Fruit fly (Drosophila melanogaster) whole organism, embryonic: ENCODE results near the gene CG17108.

Experiments
- Atf-2 ChIP-seq: fragments of 200-800 bp; sonication (Bioruptor generic); optimal IDR thresholded peaks from 2 replicates; lab custom pipeline; 2016; ENCODE audit warnings: missing biosample characterization, missing genetic modification characterization
- C15 ChIP-seq: fragments of 200-800 bp; sonication (Bioruptor generic); IDR thresholded peaks from 3 replicates; pipeline ENCODE4 v1.3.6; 2022; ENCODE audit warnings: missing biosample characterization, missing genetic modification characterization
- CG10431 ChIP-seq: fragments of 200-800 bp; sonication (Bioruptor generic); optimal IDR thresholded peaks from 3 replicates; lab custom pipeline; 2018; ENCODE audit warnings: missing biosample characterization, mild to moderate bottlenecking, missing genetic modification characterization
- CG10462 ChIP-seq: fragments of 200-800 bp; sonication (Bioruptor generic); optimal IDR thresholded peaks from 2 replicates; lab custom pipeline; 2016; ENCODE audit warnings: missing biosample characterization, missing genetic modification characterization
- CG10543 ChIP-seq: fragments of 200-800 bp; sonication (Bioruptor generic); optimal IDR thresholded peaks from 3 replicates; lab custom pipeline; 2017; ENCODE audit warnings: missing biosample characterization, mild to moderate bottlenecking, missing genetic modification characterization, moderate library complexity
- CG11398 ChIP-seq: fragments of 200-800 bp; sonication (Bioruptor generic); optimal IDR thresholded peaks from 2 replicates; lab custom pipeline; 2016; ENCODE audit warnings: missing biosample characterization, missing genetic modification characterization
- CG15073 ChIP-seq: fragments of 200-800 bp; sonication (Bioruptor generic); optimal IDR thresholded peaks from 2 replicates; lab custom pipeline; 2016; ENCODE audit warnings: missing biosample characterization, missing genetic modification characterization
- CG15269 ChIP-seq: fragments of 200-800 bp; sonication (Bioruptor generic); optimal IDR thresholded peaks from 2 replicates; lab custom pipeline; 2018; ENCODE audit warnings: missing biosample characterization, mild to moderate bottlenecking, missing genetic modification characterization, moderate library complexity
- CG16815 ChIP-seq: fragments of 200-800 bp; sonication (Bioruptor generic); optimal IDR thresholded peaks from 3 replicates; lab custom pipeline; 2017; ENCODE audit warnings: missing biosample characterization, mild to moderate bottlenecking, missing genetic modification characterization
- CG17802 ChIP-seq: fragments of 200-800 bp; sonication (Bioruptor generic); optimal IDR thresholded peaks from 2 replicates; lab custom pipeline; 2018; ENCODE audit warnings: missing biosample characterization, mild to moderate bottlenecking, missing genetic modification characterization, moderate library complexity
- CG18619 ChIP-seq: fragments of 200-800 bp; sonication (Bioruptor generic); optimal IDR thresholded peaks from 3 replicates; lab custom pipeline; 2017; ENCODE audit warnings: missing biosample characterization, mild to moderate bottlenecking, missing genetic modification characterization
- CG2199 ChIP-seq: fragments of 200-800 bp; sonication (Bioruptor generic); IDR thresholded peaks from 3 replicates; pipeline ENCODE4 v1.3.6; 2022; ENCODE audit warnings: missing biosample characterization, missing genetic modification characterization
- CG31365 ChIP-seq: fragments of 200-800 bp; sonication (Bioruptor generic); optimal IDR thresholded peaks from 2 replicates; lab custom pipeline; 2018; ENCODE audit warnings: missing biosample characterization, mild to moderate bottlenecking, missing genetic modification characterization
- CG33557 ChIP-seq: fragments of 200-800 bp; sonication (Bioruptor generic); optimal IDR thresholded peaks from 2 replicates; lab custom pipeline; 2019; ENCODE audit warnings: missing biosample characterization, mild to moderate bottlenecking, missing genetic modification characterization, moderate library complexity
- CG42726 ChIP-seq: fragments of 200-800 bp; sonication (Bioruptor generic); IDR thresholded peaks from 2 replicates; pipeline ENCODE4 v1.3.6; 2022; ENCODE audit warnings: missing biosample characterization, missing genetic modification characterization; ENCODE audit not compliant: partially characterized antibody
- CG4282 ChIP-seq: fragments of 200-800 bp; sonication (Bioruptor generic); optimal IDR thresholded peaks from 2 replicates; lab custom pipeline; 2016; ENCODE audit warnings: missing biosample characterization, missing genetic modification characterization
- CG5953 ChIP-seq: fragments of 200-800 bp; sonication (Bioruptor generic); IDR thresholded peaks from 2 replicates; pipeline ENCODE4 v1.3.6; 2022; ENCODE audit warnings: missing biosample characterization, missing genetic modification characterization
- CG6254 ChIP-seq: fragments of 200-800 bp; sonication (Bioruptor generic); optimal IDR thresholded peaks from 3 replicates; lab custom pipeline; 2017; ENCODE audit warnings: mild to moderate bottlenecking, missing biosample characterization, missing genetic modification reagents, missing genetic modification characterization
- CG7372 ChIP-seq: fragments of 200-800 bp; sonication (Bioruptor generic); IDR thresholded peaks from 2 replicates; pipeline ENCODE4 v1.3.6; 2022; ENCODE audit warnings: missing biosample characterization, missing genetic modification characterization
- CG8359 ChIP-seq: fragments of 200-800 bp; sonication (Bioruptor generic); optimal IDR thresholded peaks from 2 replicates; lab custom pipeline; 2017; ENCODE audit warnings: missing biosample characterization, mild to moderate bottlenecking, missing genetic modification characterization, borderline replicate concordance
- CG9797 ChIP-seq: fragments of 200-800 bp; sonication (Bioruptor generic); optimal IDR thresholded peaks from 3 replicates; lab custom pipeline; 2018; ENCODE audit warnings: missing biosample characterization, mild to moderate bottlenecking, missing genetic modification characterization
- CG9817 ChIP-seq: fragments of 200-800 bp; sonication (Bioruptor generic); optimal IDR thresholded peaks from 2 replicates; lab custom pipeline; 2018; ENCODE audit warnings: missing biosample characterization, mild to moderate bottlenecking, missing genetic modification characterization, moderate library complexity
- Camta ChIP-seq: fragments of 200-800 bp; sonication (Bioruptor generic); optimal IDR thresholded peaks from 2 replicates; lab custom pipeline; 2016; ENCODE audit warnings: missing biosample characterization, missing genetic modification characterization
- Gug ChIP-seq: fragments of 200-800 bp; sonication (Bioruptor generic); IDR thresholded peaks from 4 replicates; pipeline ENCODE4 v1.3.6; 2022; ENCODE audit warnings: missing biosample characterization, missing genetic modification characterization
- MBD-R2 ChIP-seq: fragments of 200-800 bp; sonication (Bioruptor generic); IDR thresholded peaks from 2 replicates; pipeline ENCODE4 v1.3.6; 2022; ENCODE audit warnings: missing biosample characterization, missing genetic modification characterization
- Med ChIP-seq: fragments of 200-800 bp; sonication (Bioruptor generic); peaks from one replicate; lab custom pipeline; 2016; ENCODE audit warnings: missing biosample characterization, missing genetic modification characterization, mild to moderate bottlenecking, inconsistent platforms, moderate library complexity
- NFAT ChIP-seq: fragments of 200-800 bp; sonication (Bioruptor generic); IDR thresholded peaks from 2 replicates; pipeline ENCODE4 v1.3.6; 2022; ENCODE audit warnings: missing biosample characterization, missing genetic modification characterization
- Pdp1 ChIP-seq, 2 experiments: fragments of 200-800 bp; sonication (Bioruptor generic); optimal IDR thresholded peaks; 3 replicates each; lab custom pipeline; 2016; ENCODE audit warnings: missing biosample characterization in 2 of 2, missing genetic modification characterization in 2 of 2, mild to moderate bottlenecking in 1 of 2, moderate library complexity in 1 of 2
- Ravus ChIP-seq: fragments of 200-800 bp; sonication (Bioruptor generic); IDR thresholded peaks from 2 replicates; pipeline ENCODE4 v1.3.6; 2022; ENCODE audit warnings: missing biosample characterization, missing genetic modification characterization
- ap ChIP-seq: fragments of 200-800 bp; sonication (Bioruptor generic); IDR thresholded peaks from 2 replicates; pipeline ENCODE4 v1.3.6; 2022; ENCODE audit warnings: missing biosample characterization, missing genetic modification characterization
- ato ChIP-seq: fragments of 200-800 bp; sonication (Bioruptor generic); IDR thresholded peaks from 2 replicates; pipeline ENCODE4 v1.3.6; 2022; ENCODE audit warnings: missing biosample characterization, missing genetic modification characterization; ENCODE audit not compliant: partially characterized antibody
- bab2 ChIP-seq: fragments of 200-800 bp; sonication (Bioruptor generic); optimal IDR thresholded peaks from 2 replicates; lab custom pipeline; 2016; ENCODE audit warnings: missing biosample characterization, missing genetic modification characterization
- cas ChIP-seq: fragments of 200-800 bp; sonication (Bioruptor generic); IDR thresholded peaks from 2 replicates; pipeline ENCODE4 v1.3.6; 2022; ENCODE audit warnings: missing biosample characterization, missing genetic modification characterization
- cwo ChIP-seq: fragments of 200-800 bp; sonication (Bioruptor generic); optimal IDR thresholded peaks from 3 replicates; lab custom pipeline; 2017; ENCODE audit warnings: missing biosample characterization, missing genetic modification characterization, mild to moderate bottlenecking, moderate library complexity, missing genetic modification reagents
- dmrt11E ChIP-seq: fragments of 200-800 bp; sonication (Bioruptor generic); optimal IDR thresholded peaks from 3 replicates; lab custom pipeline; 2018; ENCODE audit warnings: missing biosample characterization, mild to moderate bottlenecking, missing genetic modification characterization, moderate library complexity
- dpn ChIP-seq, 2 experiments: fragments of 200-800 bp; sonication (Bioruptor generic); optimal IDR thresholded peaks; 3 replicates each; lab custom pipeline; 2016; ENCODE audit warnings: missing biosample characterization in 2 of 2, missing genetic modification characterization in 2 of 2
- fd3F ChIP-seq: fragments of 200-800 bp; sonication (Bioruptor generic); optimal IDR thresholded peaks from 2 replicates; lab custom pipeline; 2018; ENCODE audit warnings: missing biosample characterization, mild to moderate bottlenecking, missing genetic modification characterization, moderate library complexity
- fd64A ChIP-seq: fragments of 200-800 bp; sonication (Bioruptor generic); optimal IDR thresholded peaks from 3 replicates; lab custom pipeline; 2018; ENCODE audit warnings: missing biosample characterization, mild to moderate bottlenecking, missing genetic modification characterization
- gt ChIP-seq: fragments of 200-800 bp; sonication (Bioruptor generic); IDR thresholded peaks from 2 replicates; pipeline ENCODE4 v1.3.6; 2022; ENCODE audit warnings: missing biosample characterization, missing genetic modification characterization
- hkb ChIP-seq, 2 experiments: fragments of 200-800 bp in 1 of 2; fragments of >200 bp in 1 of 2; sonication (Bioruptor generic) in 1 of 2; IDR thresholded peaks in 1 of 2; optimal IDR thresholded peaks in 1 of 2; 2 replicates each; pipeline versions ENCODE4 v1.3.6 to Lab custom; 2017 to 2022; ENCODE audit warnings: missing biosample characterization in 1 of 2, missing genetic modification characterization in 1 of 2
- jumu ChIP-seq: fragments of 200-800 bp; sonication (Bioruptor generic); optimal IDR thresholded peaks from 3 replicates; lab custom pipeline; 2016; ENCODE audit warnings: missing biosample characterization, missing genetic modification characterization
- ken ChIP-seq: fragments of 200-800 bp; sonication (Bioruptor generic); IDR thresholded peaks from 3 replicates; pipeline ENCODE4 v1.3.6; 2022; ENCODE audit warnings: missing biosample characterization, missing genetic modification characterization
- pb ChIP-seq: fragments of 200-800 bp; sonication (Bioruptor generic); optimal IDR thresholded peaks from 3 replicates; lab custom pipeline; 2016; ENCODE audit warnings: missing biosample characterization, missing genetic modification characterization
- psq ChIP-seq: fragments of 200-800 bp; sonication (Bioruptor generic); optimal IDR thresholded peaks from 2 replicates; lab custom pipeline; 2017; ENCODE audit warnings: missing biosample characterization, missing genetic modification characterization
- rib ChIP-seq: fragments of 200-800 bp; sonication (Bioruptor generic); IDR thresholded peaks from 2 replicates; pipeline ENCODE4 v1.3.6; 2022; ENCODE audit warnings: missing biosample characterization, missing genetic modification characterization
- slou ChIP-seq: fragments of 200-800 bp; sonication (Bioruptor generic); optimal IDR thresholded peaks from 3 replicates; lab custom pipeline; 2016; ENCODE audit warnings: missing biosample characterization, missing genetic modification characterization
- sob ChIP-seq: fragments of 200-800 bp; sonication (Bioruptor generic); IDR thresholded peaks from 2 replicates; pipeline ENCODE4 v1.3.6; 2022; ENCODE audit warnings: missing biosample characterization, missing genetic modification characterization
- sug ChIP-seq: fragments of 200-800 bp; optimal IDR thresholded peaks from 2 replicates; lab custom pipeline; 2019; ENCODE audit warnings: missing biosample characterization, mild to moderate bottlenecking, missing genetic modification characterization, moderate library complexity
- tll ChIP-seq, 2 experiments: fragments of 200-800 bp in 1 of 2; fragments of >200 bp in 1 of 2; sonication (Bioruptor generic) in 1 of 2; optimal IDR thresholded peaks; 2 replicates each; lab custom pipeline; 2017 to 2019; ENCODE audit warnings: missing biosample characterization in 2 of 2, missing genetic modification characterization in 2 of 2, mild to moderate bottlenecking in 1 of 2, moderate library complexity in 1 of 2
- twi ChIP-seq: fragments of 200-800 bp; optimal IDR thresholded peaks from 2 replicates; lab custom pipeline; 2019; ENCODE audit warnings: missing biosample characterization, mild to moderate bottlenecking, missing genetic modification characterization, moderate library complexity
- yki ChIP-seq: fragments of >200 bp; optimal IDR thresholded peaks from 3 replicates; lab custom pipeline; 2018

The CG17108 gene

dm6 chr2L:10697992-10698391, 4.1 kb upstream of the CG17108 start, which contains the start of gene CG7300 (continued):
- TF ChIP-seq CG2199 (GFP tag; lab: Robert Waterston, UW) (no peak), fd3F (GFP tag; lab: Kevin White, UChicago) (peak; percentile 54), CG9817 (tag; lab: Kevin White, UChicago) (peak; percentile 41), dpn (GFP tag; optimal IDR thresholded peaks at IDR 0.05; lab: Kevin White, UChicago) (peak; percentile 45 to 52), CG9797 (no peak), CG16815 (GFP tag; lab: Kevin White, UChicago) (peak; percentile 15), Pdp1 (GFP tag; optimal IDR thresholded peaks at IDR 0.05; lab: Kevin White, UChicago) (peak in 1 of 2 experiments; percentile 56), CG31365 (tag; lab: Kevin White, UChicago) (no peak), gt (no peak), CG5953 (GFP tag; lab: Robert Waterston, UW) (no peak), sug (tag; lab: Kevin White, UChicago) (no peak), cwo (GFP tag; lab: Kevin White, UChicago) (peak; percentile 48), psq (GFP tag; lab: Kevin White, UChicago) (no peak), Gug (peak; percentile 44; the same call in 2 of the 4 replicates), C15 (GFP tag; lab: Robert Waterston, UW) (0 out of 3 replicates have a peak, but pooled peaks have one; percentile 31), Med (GFP tag; lab: Kevin White, UChicago) (peak; percentile 93), Ravus (GFP tag; lab: Robert Waterston, UW) (peak; percentile 26; the same call in 1 of the 2 replicates), rib (no peak), CG10462 (GFP tag; lab: Kevin White, UChicago) (peak; percentile 10), Atf-2 (GFP tag; lab: Kevin White, UChicago) (no peak), pb (GFP tag; lab: Kevin White, UChicago) (peak; percentile 7), cas (GFP tag; lab: Robert Waterston, UW) (no peak), CG10543 (no peak), sob (GFP tag; lab: Robert Waterston, UW) (peak; percentile 56), CG4282 (GFP tag; lab: Kevin White, UChicago) (no peak), twi (tag; lab: Kevin White, UChicago) (no peak), ap (GFP tag; lab: Robert Waterston, UW) (no peak), hkb (optimal IDR thresholded peaks at IDR 0.05; lab: Kevin White, UChicago) (no peak), hkb (GFP tag; IDR thresholded peaks at IDR 0.05; lab: Robert Waterston, UW) (peak; percentile 64), fd64A (no peak), ato (GFP tag; lab: Robert Waterston, UW) (no peak), ken (GFP tag; lab: Robert Waterston, UW) (no peak), CG17802 (tag; lab: Kevin White, UChicago) (no peak), CG15073 (no peak), tll (GFP tag; optimal IDR thresholded peaks at IDR 0.05; lab: Kevin White, UChicago) (no peak), dmrt11E (tag; lab: Kevin White, UChicago) (peak; percentile 24), yki (lab: Kevin White, UChicago) (no peak), NFAT (GFP tag; lab: Robert Waterston, UW) (peak; percentile 64; the same call in 1 of the 2 replicates), CG10431 (GFP tag; lab: Kevin White, UChicago) (no peak), CG42726 (GFP tag; lab: Robert Waterston, UW) (no peak), CG6254 (peak; percentile 9), CG18619 (GFP tag; lab: Kevin White, UChicago) (peak; percentile 23), CG8359 (no peak), bab2 (peak; percentile 24), MBD-R2 (GFP tag; lab: Robert Waterston, UW) (no peak), CG33557 (GFP tag; lab: Kevin White, UChicago) (no peak), jumu (GFP tag; lab: Kevin White, UChicago) (no peak), slou (GFP tag; lab: Kevin White, UChicago) (peak; percentile 21), CG15269 (tag; lab: Kevin White, UChicago) (peak; percentile 64), CG7372 (GFP tag; lab: Robert Waterston, UW) (peak; percentile 58; the same call in 1 of the 2 replicates), Camta (peak; percentile 9), CG11398 (GFP tag; lab: Kevin White, UChicago) (no peak)
